Fruit fly (Drosophila melanogaster): ENCODE data around the gene CDK2AP1.
A peak's percentile ranks its signal among the peaks of the same experiment; 100 is the strongest.

CDK2AP1 gene

dm6 chrX:11108148-11108844, 29.4 kb upstream of the CDK2AP1 start, which contains the start of gene Hsp60A (continued):
- TF ChIP-seq CG11456 (GFP tag; IDR thresholded peaks at IDR 0.05) (0 out of 3 replicates have a peak, but pooled peaks have one; percentile 8), CG7928 (GFP tag; optimal IDR thresholded peaks at IDR 0.05) (no peak), Neu2 (GFP tag; optimal IDR thresholded peaks at IDR 0.05; ENCODE audit: borderline replicate concordance) (no peak), Rx (GFP tag; IDR thresholded peaks at IDR 0.05) (no peak), CG8765 (GFP tag; IDR thresholded peaks at IDR 0.05) (no peak), CG17328 (GFP tag; IDR thresholded peaks at IDR 0.05) (no peak), tx (GFP tag; optimal IDR thresholded peaks at IDR 0.05) (no peak), dmrt99B (tag; optimal IDR thresholded peaks at IDR 0.05) (peak; percentile 43), Aef1 (GFP tag; IDR thresholded peaks at IDR 0.05) (0 out of 3 replicates have a peak, but pooled peaks have one; percentile 19), al (GFP tag; IDR thresholded peaks at IDR 0.05) (peak; percentile 35; the same call in 1 of the 2 replicates), CG8359 (GFP tag; optimal IDR thresholded peaks at IDR 0.05; ENCODE audit: borderline replicate concordance) (no peak), Vsx1 (GFP tag; optimal IDR thresholded peaks at IDR 0.05) (no peak), CG12769 (tag; optimal IDR thresholded peaks at IDR 0.05) (no peak), caup (GFP tag; optimal IDR thresholded peaks at IDR 0.05; ENCODE audit: severe bottlenecking) (peak; percentile 10), CG15601 (tag; optimal IDR thresholded peaks at IDR 0.05) (peak; percentile 59), CG15011 (GFP tag; optimal IDR thresholded peaks at IDR 0.05) (no peak), CG6854 (GFP tag; optimal IDR thresholded peaks at IDR 0.05) (no peak), CG11504 (tag; optimal IDR thresholded peaks at IDR 0.05) (peak; percentile 62), Adf1 (GFP tag; IDR thresholded peaks at IDR 0.05) (no peak), Ets97D (GFP tag; optimal IDR thresholded peaks at IDR 0.05) (peak; percentile 37), Hr78 (GFP tag; optimal IDR thresholded peaks at IDR 0.05) (no peak), Spps (tag; optimal IDR thresholded peaks at IDR 0.05) (no peak), pros (GFP tag; optimal IDR thresholded peaks at IDR 0.05) (no peak), CG7372 (GFP tag; IDR thresholded peaks at IDR 0.05) (no peak), Sry-δ (GFP tag; optimal IDR thresholded peaks at IDR 0.05) (peak; percentile 73), CG5245 (GFP tag; optimal IDR thresholded peaks at IDR 0.05) (no peak), CG34224 (GFP tag; IDR thresholded peaks at IDR 0.05; ENCODE audit: partially characterized antibody) (peak; percentile 89), cas (GFP tag; IDR thresholded peaks at IDR 0.05) (0 out of 2 replicates have a peak, but pooled peaks have one; percentile 11), lbe (GFP tag; optimal IDR thresholded peaks at IDR 0.05) (peak; percentile 21), rib (GFP tag; IDR thresholded peaks at IDR 0.05) (no peak), Bdp1 (GFP tag; optimal IDR thresholded peaks at IDR 0.05) (no peak), zfh1 (GFP tag; IDR thresholded peaks at IDR 0.05) (no peak; the same call in 2 of the 3 replicates), CG14050 (GFP tag; IDR thresholded peaks at IDR 0.05) (no peak), bowl (GFP tag; IDR thresholded peaks at IDR 0.05) (no peak), eyg (GFP tag; optimal IDR thresholded peaks at IDR 0.05) (no peak), Sin3A (optimal IDR thresholded peaks at IDR 0.05) (peak; percentile 10), nmo (GFP tag; optimal IDR thresholded peaks at IDR 0.05) (peak; percentile 75), CG14014 (GFP tag; IDR thresholded peaks at IDR 0.05) (0 out of 2 replicates have a peak, but pooled peaks have one; percentile 27), zen2 (GFP tag; IDR thresholded peaks at IDR 0.05; ENCODE audit: partially characterized antibody) (peak; percentile 36; the same call in 1 of the 3 replicates), CG16863 (GFP tag; optimal IDR thresholded peaks at IDR 0.05) (no peak), jing (GFP tag; optimal IDR thresholded peaks at IDR 0.05) (no peak), CG1529 (GFP tag; optimal IDR thresholded peaks at IDR 0.05) (no peak), danr (GFP tag; IDR thresholded peaks at IDR 0.05) (no peak), CG34376 (GFP tag; optimal IDR thresholded peaks at IDR 0.05) (peak; percentile 6), fd3F (GFP tag; optimal IDR thresholded peaks at IDR 0.05) (no peak), GATAe (GFP tag; conservative IDR thresholded peaks at IDR 0.05) (no peak), CG4404 (GFP tag; IDR thresholded peaks at IDR 0.05) (no peak), az2 (GFP tag; optimal IDR thresholded peaks at IDR 0.05) (peak; percentile 54), Elba2 (GFP tag; optimal IDR thresholded peaks at IDR 0.05) (peak; percentile 13), klu (GFP tag; IDR thresholded peaks at IDR 0.05) (no peak)

Measured in whole organism, embryonic.